Fruit fly (Drosophila melanogaster): ENCODE data around the gene Osi21.

DNA sequence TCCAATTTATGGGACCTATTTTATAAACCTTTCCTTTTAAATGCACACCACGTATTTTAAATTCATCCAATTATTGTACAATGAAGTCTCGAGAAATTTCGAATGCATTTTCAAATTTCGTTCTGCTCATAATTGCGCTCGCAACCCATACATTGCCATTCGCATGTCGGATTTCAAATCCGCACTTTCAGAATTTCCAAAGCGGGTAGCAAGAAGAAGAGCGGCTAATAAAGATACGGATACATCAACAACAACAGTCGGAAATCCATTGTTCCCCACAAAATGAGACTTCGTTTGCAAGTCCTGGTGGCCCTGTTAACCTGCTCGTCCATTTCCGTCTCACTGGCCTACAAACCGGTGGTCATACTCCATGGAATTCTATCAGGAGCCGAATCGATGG, 5.4 kb downstream of the Osi21 start, which contains the start of gene Ppt2:
- no peak for TF ChIP-seq EcR (GFP tag; optimal IDR thresholded peaks at IDR 0.05)
- TF ChIP-seq CG8301 (tag; optimal IDR thresholded peaks at IDR 0.05): no peak
- no peak for TF ChIP-seq Ets98B (GFP tag; IDR thresholded peaks at IDR 0.05)
- TF ChIP-seq CG13204 (GFP tag; optimal IDR thresholded peaks at IDR 0.05): no peak
- no peak for TF ChIP-seq CG32121 (GFP tag; IDR thresholded peaks at IDR 0.05)
- no peak for TF ChIP-seq CG9948 (tag; optimal IDR thresholded peaks at IDR 0.05)
- no peak for TF ChIP-seq CG34367 (tag; optimal IDR thresholded peaks at IDR 0.05)
- TF ChIP-seq CG10348 (GFP tag; IDR thresholded peaks at IDR 0.05): no peak
- TF ChIP-seq Pif1A (GFP tag; optimal IDR thresholded peaks at IDR 0.05): no peak
- TF ChIP-seq CG12605 (GFP tag; IDR thresholded peaks at IDR 0.05): no peak
- TF ChIP-seq CG14655 (GFP tag; optimal IDR thresholded peaks at IDR 0.05): no peak
- TF ChIP-seq CG8159 (tag; optimal IDR thresholded peaks at IDR 0.05): no peak
- no peak for TF ChIP-seq CG15710 (tag; optimal IDR thresholded peaks at IDR 0.05)
- no peak for TF ChIP-seq CG4496 (GFP tag; IDR thresholded peaks at IDR 0.05)

Measured in whole organism, pupa.